Fruit fly (Drosophila melanogaster) whole organism: ENCODE results near the gene CG9498.

Source experiments
- CG8478 ChIP-seq: fragments of >200 bp; optimal IDR thresholded peaks from 2 replicates; lab custom pipeline; 2018; ENCODE audit warnings: inconsistent platforms
- Dll ChIP-seq: fragments of >200 bp; optimal IDR thresholded peaks from 2 replicates; lab custom pipeline; 2017
- EcR ChIP-seq, 2 experiments: fragments of >200 bp; optimal IDR thresholded peaks; 2 replicates each; lab custom pipeline; 2017; ENCODE audit warnings: missing biosample characterization in 2 of 2, missing genetic modification characterization in 2 of 2, missing genetic modification reagents in 2 of 2
- pan ChIP-seq: fragments of >200 bp; optimal IDR thresholded peaks from 2 replicates; lab custom pipeline; 2017
- psq ChIP-seq: fragments of >200 bp; optimal IDR thresholded peaks from 2 replicates; lab custom pipeline; 2017
- usp ChIP-seq: fragments of >200 bp; optimal IDR thresholded peaks from 2 replicates; lab custom pipeline; 2017; ENCODE audit warnings: missing biosample characterization, missing genetic modification characterization, mixed read lengths

CG9498 gene

dm6 chr2L:6367478-6367932 lies 16.7 kb upstream of the CG9498 start, which contains the start of gene Nepl4:
Gene Nepl4, plus strand, starts transcription at chr2L:6367882.
- TF ChIP-seq pan (lab: Kevin White, UChicago) (no peak), Dll (lab: Kevin White, UChicago) (no peak), psq (no peak), EcR (GFP tag; optimal IDR thresholded peaks at IDR 0.05; lab: Kevin White, UChicago) (no peak), usp (no peak), CG8478 (no peak)

dm6 chr2L:6366924-6367323 lies 16.1 kb upstream of the CG9498 start:
- TF ChIP-seq CG8478 (no peak), psq (no peak), Dll (lab: Kevin White, UChicago) (no peak), usp (no peak), pan (lab: Kevin White, UChicago) (no peak), EcR (GFP tag; optimal IDR thresholded peaks at IDR 0.05; lab: Kevin White, UChicago) (no peak)

dm6 chr2L:6360059-6360458 lies 9.2 kb upstream of the CG9498 start:
- TF ChIP-seq usp (no peak), EcR (GFP tag; optimal IDR thresholded peaks at IDR 0.05; lab: Kevin White, UChicago) (no peak), pan (lab: Kevin White, UChicago) (no peak), CG8478 (no peak), Dll (lab: Kevin White, UChicago) (no peak)

dm6 chr2L:6358218-6358617 lies 7.4 kb upstream of the CG9498 start, which contains the start of gene CG9500:
Gene CG9500, minus strand, starts transcription at chr2L:6358318.
- no peak for TF ChIP-seq pan (lab: Kevin White, UChicago)
- no peak for TF ChIP-seq usp
- TF ChIP-seq CG8478: no peak
- no peak for TF ChIP-seq EcR (GFP tag; optimal IDR thresholded peaks at IDR 0.05; lab: Kevin White, UChicago)
- no peak for TF ChIP-seq psq
- no peak for TF ChIP-seq Dll (lab: Kevin White, UChicago)

- no peak for TF ChIP-seq CG8478
- no peak for TF ChIP-seq usp
- no peak for TF ChIP-seq pan (lab: Kevin White, UChicago)
- TF ChIP-seq EcR (GFP tag; optimal IDR thresholded peaks at IDR 0.05; lab: Kevin White, UChicago): no peak
- TF ChIP-seq Dll (lab: Kevin White, UChicago): no peak
- no peak for TF ChIP-seq psq
Observed at dm6 chr2L:6356686-6357362, 6.0 kb upstream of the CG9498 start.

- TF ChIP-seq usp (no peak), Dll (lab: Kevin White, UChicago) (no peak), psq (no peak), EcR (GFP tag; optimal IDR thresholded peaks at IDR 0.05; lab: Kevin White, UChicago) (no peak), CG8478 (no peak), pan (lab: Kevin White, UChicago) (no peak)
Observed at dm6 chr2L:6356134-6356533, 5.3 kb upstream of the CG9498 start.

- TF ChIP-seq usp (no peak), EcR (GFP tag; optimal IDR thresholded peaks at IDR 0.05; lab: Kevin White, UChicago) (no peak), CG8478 (no peak), Dll (lab: Kevin White, UChicago) (no peak), psq (no peak), pan (lab: Kevin White, UChicago) (no peak)
Observed at dm6 chr2L:6354656-6355055, 3.8 kb upstream of the CG9498 start, which contains the start of gene ppk14. Gene ppk14, plus strand, starts transcription at chr2L:6354956.

DNA sequence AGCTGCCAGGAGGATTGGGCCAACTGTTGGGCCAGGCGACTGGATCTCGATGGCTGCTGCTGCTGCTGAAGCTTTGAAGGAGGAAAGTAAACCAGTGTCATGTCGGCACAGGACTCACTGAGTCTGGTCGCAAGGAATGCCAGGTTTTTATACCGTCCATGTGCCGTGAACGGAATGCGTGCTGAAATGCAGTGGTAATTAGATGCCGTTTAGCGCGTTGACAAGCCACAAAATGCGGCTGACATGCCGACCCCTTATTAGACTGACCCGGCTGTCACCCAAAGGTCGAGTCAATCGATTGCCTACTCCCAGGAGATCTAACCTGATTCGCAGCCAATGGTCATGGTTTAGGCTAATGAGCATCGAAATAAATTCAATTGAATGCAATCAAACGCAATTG lies 3.4 kb upstream of the CG9498 start, which contains the start of gene ppk7:
Gene ppk7, minus strand, starts transcription at position 101 of the 400 bp plus-strand sequence.
- TF ChIP-seq Dll (lab: Kevin White, UChicago) (no peak), pan (lab: Kevin White, UChicago) (no peak), EcR (GFP tag; optimal IDR thresholded peaks at IDR 0.05; lab: Kevin White, UChicago) (no peak), usp (no peak), CG8478 (no peak), psq (no peak)

- TF ChIP-seq EcR (GFP tag; optimal IDR thresholded peaks at IDR 0.05; lab: Kevin White, UChicago) (no peak), pan (lab: Kevin White, UChicago) (no peak), CG8478 (no peak), usp (no peak), psq (no peak), Dll (lab: Kevin White, UChicago) (no peak)
Observed at dm6 chr2L:6351809-6352182, 962 bp upstream of the CG9498 start.

dm6 chr2L:6348327-6348726 lies 2.5 kb downstream of the CG9498 start, which contains the start of gene CG9497:
Gene CG9497, minus strand, starts transcription at chr2L:6348427.
- TF ChIP-seq psq (no peak), usp (no peak), Dll (lab: Kevin White, UChicago) (no peak), EcR (GFP tag; optimal IDR thresholded peaks at IDR 0.05; lab: Kevin White, UChicago) (no peak), pan (lab: Kevin White, UChicago) (no peak), CG8478 (no peak)

DNA sequence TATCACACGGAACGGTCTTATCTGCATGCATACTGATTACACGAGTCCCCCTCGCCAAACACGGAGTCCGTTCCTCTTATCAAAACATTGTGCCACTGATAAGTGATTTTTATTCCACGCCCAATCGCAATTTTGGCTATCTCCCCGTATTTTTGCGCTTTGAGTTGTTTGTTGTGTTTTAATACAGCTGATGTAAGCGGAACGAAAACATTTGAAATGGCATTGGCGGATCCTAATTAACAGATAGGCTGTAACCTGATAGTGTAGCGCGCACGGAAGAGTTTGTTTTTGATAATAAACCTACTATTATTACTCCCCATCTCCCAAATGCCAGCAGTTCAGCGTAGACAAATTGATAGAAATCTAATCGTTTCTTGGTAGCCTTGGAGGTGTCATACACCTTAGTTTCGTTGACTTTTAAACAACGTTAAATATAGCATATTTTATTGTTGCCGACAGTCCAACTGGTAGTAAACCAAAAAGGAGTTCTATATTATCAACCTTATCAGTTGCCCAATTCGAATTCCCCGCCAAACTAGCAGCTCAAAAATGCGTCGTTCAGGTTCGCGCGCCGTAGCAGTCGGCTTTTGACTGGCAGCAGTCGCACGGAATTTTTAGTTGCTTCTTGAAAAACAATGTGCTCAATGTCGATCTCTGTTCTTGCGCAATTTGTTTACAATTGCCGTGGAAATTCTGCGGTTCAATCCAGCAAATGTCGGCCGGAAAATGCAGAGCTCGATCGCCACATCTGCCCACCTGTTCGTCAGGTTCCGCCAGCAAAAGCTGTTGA lies 7.6 kb downstream of the CG9498 start:
- no peak for TF ChIP-seq pan (lab: Kevin White, UChicago)
- no peak for TF ChIP-seq usp
- no peak for TF ChIP-seq psq
- no peak for TF ChIP-seq CG8478
- no peak for TF ChIP-seq EcR (GFP tag; optimal IDR thresholded peaks at IDR 0.05; lab: Kevin White, UChicago)
- TF ChIP-seq Dll (lab: Kevin White, UChicago): no peak

DNA sequence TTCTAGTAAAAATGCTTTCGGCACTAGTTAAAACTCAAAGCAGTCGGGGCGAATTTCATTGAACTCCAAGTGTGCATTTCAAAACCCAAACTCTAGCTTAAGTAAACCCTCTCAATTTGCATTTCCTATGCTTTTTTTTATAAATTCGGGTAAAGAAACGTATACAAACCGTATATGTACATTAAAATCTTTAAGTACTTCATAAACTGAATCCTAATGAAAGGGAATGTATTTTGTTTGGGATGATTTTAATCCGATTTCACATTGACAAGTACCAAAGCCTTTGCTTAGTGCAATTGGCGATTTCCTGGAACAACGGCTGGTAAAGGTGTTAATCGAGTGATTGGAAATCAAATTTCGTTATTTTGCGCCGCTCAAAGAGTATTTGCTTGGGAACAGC lies 9.6 kb downstream of the CG9498 start:
- TF ChIP-seq CG8478 (no peak), Dll (lab: Kevin White, UChicago) (no peak)
